Fruit fly (Drosophila melanogaster): ENCODE measurements around the gene MYPT-75D.
A peak's percentile ranks its signal among the peaks of the same experiment; 100 is the strongest.

MYPT-75D gene

dm6 chr3L:18625786-18626185 lies at the start of gene MYPT-75D:
TSS of gene MYPT-75D (plus strand) at chr3L:18625959.
- TF ChIP-seq CG8478 (optimal IDR thresholded peaks at IDR 0.05) = no peak

dm6 chr3L:18588387-18588786 lies 37.4 kb upstream of the MYPT-75D start, which contains the start of gene CG7271:
TSS of gene CG7271 (plus strand) at chr3L:18588759.
- TF ChIP-seq CTCF (optimal IDR thresholded peaks at IDR 0.05) (no peak), CG8478 (optimal IDR thresholded peaks at IDR 0.05) (no peak)

dm6 chr3L:18593671-18594070 lies 32.1 kb upstream of the MYPT-75D start, which contains the start of gene term:
TSS of gene term (minus strand) at chr3L:18593771.
- TF ChIP-seq CTCF (optimal IDR thresholded peaks at IDR 0.05) (no peak), CG8478 (optimal IDR thresholded peaks at IDR 0.05) (no peak)

- TF ChIP-seq CG8478 (optimal IDR thresholded peaks at IDR 0.05) = no peak
- no peak for TF ChIP-seq CTCF (optimal IDR thresholded peaks at IDR 0.05)
These were observed 22.6 kb upstream of the MYPT-75D start, which contains the start of gene CG18234 for dm6 chr3L:18603125-18603524. TSS of gene CG18234 (plus strand) at chr3L:18603425.

- TF ChIP-seq CG8478 (optimal IDR thresholded peaks at IDR 0.05) (no peak), CTCF (optimal IDR thresholded peaks at IDR 0.05) (no peak)
These were observed 20.6 kb upstream of the MYPT-75D start, which contains the start of gene CG18233 for dm6 chr3L:18605172-18605571. TSS of gene CG18233 (plus strand) at chr3L:18605472.

dm6 chr3L:18607162-18607561 lies 18.6 kb upstream of the MYPT-75D start, which contains the start of gene CG18231:
TSS of gene CG18231 (plus strand) at chr3L:18607462.
- TF ChIP-seq CG8478 (optimal IDR thresholded peaks at IDR 0.05) = no peak
- TF ChIP-seq CTCF (optimal IDR thresholded peaks at IDR 0.05) = no peak

dm6 chr3L:18609320-18609719 lies 16.4 kb upstream of the MYPT-75D start, which contains the start of gene CG32201:
TSS of gene CG32201 (plus strand) at chr3L:18609620.
- TF ChIP-seq CG8478 (optimal IDR thresholded peaks at IDR 0.05) = no peak
- TF ChIP-seq CTCF (optimal IDR thresholded peaks at IDR 0.05) = no peak

- TF ChIP-seq CTCF (optimal IDR thresholded peaks at IDR 0.05) (no peak), CG8478 (optimal IDR thresholded peaks at IDR 0.05) (no peak)
These were observed 14.2 kb upstream of the MYPT-75D start, which contains the start of gene CG32199 for dm6 chr3L:18611600-18611999. TSS of gene CG32199 (plus strand) at chr3L:18611900.

- TF ChIP-seq CG8478 (optimal IDR thresholded peaks at IDR 0.05) = no peak
- TF ChIP-seq CTCF (optimal IDR thresholded peaks at IDR 0.05) = peak; percentile 67 to 69
These were observed 7.7 kb upstream of the MYPT-75D start, which contains the start of the genes CG13380 and CG4174 for dm6 chr3L:18617893-18618577. TSS of gene CG13380 (minus strand) at chr3L:18617943. TSS of gene CG4174 (minus strand) at chr3L:18617943.

- TF ChIP-seq CTCF (optimal IDR thresholded peaks at IDR 0.05) = peak in 1 of 2 experiments; percentile 35
- no peak for TF ChIP-seq CG8478 (optimal IDR thresholded peaks at IDR 0.05)
These were observed 4.6 kb upstream of the MYPT-75D start for dm6 chr3L:18620988-18621734.

- TF ChIP-seq CG8478 (optimal IDR thresholded peaks at IDR 0.05) = no peak
These were observed 3.9 kb upstream of the MYPT-75D start, which contains the start of gene not for dm6 chr3L:18621735-18622421. TSS of gene not (minus strand) at chr3L:18622129.

- TF ChIP-seq CTCF (optimal IDR thresholded peaks at IDR 0.05) = no peak
- TF ChIP-seq CG8478 (optimal IDR thresholded peaks at IDR 0.05) = no peak
These were observed 3.4 kb upstream of the MYPT-75D start, which contains the start of gene bora for dm6 chr3L:18622422-18622739. TSS of gene bora (plus strand) at chr3L:18622692.

- TF ChIP-seq CTCF (optimal IDR thresholded peaks at IDR 0.05) = no peak
- no peak for TF ChIP-seq CG8478 (optimal IDR thresholded peaks at IDR 0.05)
These were observed 806 bp downstream of the MYPT-75D start for dm6 chr3L:18626451-18627079.

- TF ChIP-seq CG8478 (optimal IDR thresholded peaks at IDR 0.05) (no peak), CTCF (optimal IDR thresholded peaks at IDR 0.05) (no peak)
These were observed 2.1 kb downstream of the MYPT-75D start for dm6 chr3L:18627657-18628455.
